Fruit fly (Drosophila melanogaster): ENCODE measurements around the gene Zaf1.

Zaf1 gene

dm6 chr3R:11626571-11626970 lies 1.1 kb upstream of the Zaf1 start, which contains the start of the genes CG6813 and CG18764:
CG6813 (minus strand) TSS chr3R:11626638.
CG18764 (plus strand) TSS chr3R:11626889.
- TF ChIP-seq toe (GFP tag; optimal IDR thresholded peaks at IDR 0.05) (no peak), Crg-1 (GFP tag; optimal IDR thresholded peaks at IDR 0.05) (no peak), pad (GFP tag; optimal IDR thresholded peaks at IDR 0.05) (no peak), Mnt (GFP tag; optimal IDR thresholded peaks at IDR 0.05) (peak; percentile 31), Hr96 (GFP tag; optimal IDR thresholded peaks at IDR 0.05) (no peak), cnc (optimal IDR thresholded peaks at IDR 0.05) (peak in 1 of 2 experiments; percentile 45), CG14711 (tag; optimal IDR thresholded peaks at IDR 0.05) (peak; percentile 74), CG33017 (tag; optimal IDR thresholded peaks at IDR 0.05) (no peak), CG11617 (GFP tag; optimal IDR thresholded peaks at IDR 0.05) (peak; percentile 8), tj (GFP tag; optimal IDR thresholded peaks at IDR 0.05) (peak; percentile 2), ovo (GFP tag; optimal IDR thresholded peaks at IDR 0.05) (no peak), kay (GFP tag; ENCODE audit: borderline replicate concordance) (no peak), CG7101 (tag; optimal IDR thresholded peaks at IDR 0.05) (no peak), CG1620 (GFP tag; optimal IDR thresholded peaks at IDR 0.05) (no peak), Clk (GFP tag; optimal IDR thresholded peaks at IDR 0.05) (no peak), CG7045 (GFP tag; optimal IDR thresholded peaks at IDR 0.05) (no peak), CG12768 (GFP tag; optimal IDR thresholded peaks at IDR 0.05) (no peak), cic (GFP tag; optimal IDR thresholded peaks at IDR 0.05) (no peak), CG5204 (GFP tag; optimal IDR thresholded peaks at IDR 0.05) (no peak), bab1 (GFP tag; optimal IDR thresholded peaks at IDR 0.05) (peak; percentile 52)

- TF ChIP-seq kay (GFP tag; ENCODE audit: borderline replicate concordance) (no peak), CG1620 (GFP tag; optimal IDR thresholded peaks at IDR 0.05) (peak; percentile 85), toe (GFP tag; optimal IDR thresholded peaks at IDR 0.05) (no peak), CG12768 (GFP tag; optimal IDR thresholded peaks at IDR 0.05) (peak; percentile 89), pad (GFP tag; optimal IDR thresholded peaks at IDR 0.05) (peak; percentile 68), cnc (optimal IDR thresholded peaks at IDR 0.05) (no peak), Clk (GFP tag; optimal IDR thresholded peaks at IDR 0.05) (peak; percentile 51), CG5204 (GFP tag; optimal IDR thresholded peaks at IDR 0.05) (no peak), tj (GFP tag; optimal IDR thresholded peaks at IDR 0.05) (peak; percentile 68), CG7045 (GFP tag; optimal IDR thresholded peaks at IDR 0.05) (peak; percentile 83), cic (GFP tag; optimal IDR thresholded peaks at IDR 0.05) (peak; percentile 38), Hr96 (GFP tag; optimal IDR thresholded peaks at IDR 0.05) (no peak), CG11617 (GFP tag; optimal IDR thresholded peaks at IDR 0.05) (peak; percentile 88), Mnt (GFP tag; optimal IDR thresholded peaks at IDR 0.05) (peak; percentile 74), CG33017 (tag; optimal IDR thresholded peaks at IDR 0.05) (peak; percentile 85), CG7101 (tag; optimal IDR thresholded peaks at IDR 0.05) (peak; percentile 86), bab1 (GFP tag; optimal IDR thresholded peaks at IDR 0.05) (peak; percentile 92), ovo (GFP tag; optimal IDR thresholded peaks at IDR 0.05) (peak; percentile 64), CG14711 (tag; optimal IDR thresholded peaks at IDR 0.05) (peak; percentile 100), Crg-1 (GFP tag; optimal IDR thresholded peaks at IDR 0.05) (peak; percentile 84)
These were observed 2.4 kb downstream of the Zaf1 start, which contains the start of gene CG14711 for dm6 chr3R:11623025-11623424. CG14711 (plus strand) TSS chr3R:11623339.

dm6 chr3R:11619709-11620409 lies 5.6 kb downstream of the Zaf1 start, which contains the start of the genes Jupiter and CG14710:
Jupiter (minus strand) TSS chr3R:11619906.
CG14710 (plus strand) TSS chr3R:11620090.
- TF ChIP-seq Hr96 (GFP tag; optimal IDR thresholded peaks at IDR 0.05), result no peak
- TF ChIP-seq CG1620 (GFP tag; optimal IDR thresholded peaks at IDR 0.05), result peak; percentile 78
- peak; percentile 63 for TF ChIP-seq CG7101 (tag; optimal IDR thresholded peaks at IDR 0.05)
- peak; percentile 5 for TF ChIP-seq pad (GFP tag; optimal IDR thresholded peaks at IDR 0.05)
- peak; percentile 59 for TF ChIP-seq Clk (GFP tag; optimal IDR thresholded peaks at IDR 0.05)
- no peak for TF ChIP-seq CG5204 (GFP tag; optimal IDR thresholded peaks at IDR 0.05)
- TF ChIP-seq toe (GFP tag; optimal IDR thresholded peaks at IDR 0.05), result no peak
- TF ChIP-seq CG33017 (tag; optimal IDR thresholded peaks at IDR 0.05), result peak; percentile 27
- peak; percentile 23 for TF ChIP-seq CG7045 (GFP tag; optimal IDR thresholded peaks at IDR 0.05)
- TF ChIP-seq kay (GFP tag; ENCODE audit: borderline replicate concordance), result no peak
- peak; percentile 4 for TF ChIP-seq CG12768 (GFP tag; optimal IDR thresholded peaks at IDR 0.05)
- peak; percentile 60 for TF ChIP-seq Mnt (GFP tag; optimal IDR thresholded peaks at IDR 0.05)
- peak; percentile 63 for TF ChIP-seq ovo (GFP tag; optimal IDR thresholded peaks at IDR 0.05)
- TF ChIP-seq cic (GFP tag; optimal IDR thresholded peaks at IDR 0.05), result peak; percentile 45
- peak; percentile 72 for TF ChIP-seq CG14711 (tag; optimal IDR thresholded peaks at IDR 0.05)
- no peak for TF ChIP-seq CG11617 (GFP tag; optimal IDR thresholded peaks at IDR 0.05)
- peak; percentile 38 for TF ChIP-seq Crg-1 (GFP tag; optimal IDR thresholded peaks at IDR 0.05)
- peak; percentile 70 for TF ChIP-seq tj (GFP tag; optimal IDR thresholded peaks at IDR 0.05)
- TF ChIP-seq cnc (optimal IDR thresholded peaks at IDR 0.05), result no peak
- peak; percentile 72 for TF ChIP-seq bab1 (GFP tag; optimal IDR thresholded peaks at IDR 0.05)

- TF ChIP-seq Hr96 (GFP tag; optimal IDR thresholded peaks at IDR 0.05) (no peak), CG12768 (GFP tag; optimal IDR thresholded peaks at IDR 0.05) (peak; percentile 21), kay (GFP tag; ENCODE audit: borderline replicate concordance) (no peak), tj (GFP tag; optimal IDR thresholded peaks at IDR 0.05) (peak; percentile 61), CG14711 (tag; optimal IDR thresholded peaks at IDR 0.05) (no peak), Crg-1 (GFP tag; optimal IDR thresholded peaks at IDR 0.05) (no peak), Clk (GFP tag; optimal IDR thresholded peaks at IDR 0.05) (no peak), toe (GFP tag; optimal IDR thresholded peaks at IDR 0.05) (no peak), cnc (optimal IDR thresholded peaks at IDR 0.05) (no peak), bab1 (GFP tag; optimal IDR thresholded peaks at IDR 0.05) (no peak), CG7101 (tag; optimal IDR thresholded peaks at IDR 0.05) (no peak), pad (GFP tag; optimal IDR thresholded peaks at IDR 0.05) (no peak), CG7045 (GFP tag; optimal IDR thresholded peaks at IDR 0.05) (no peak)
These were observed 6.6 kb downstream of the Zaf1 start for dm6 chr3R:11618879-11619278.

- no peak for TF ChIP-seq Hr96 (GFP tag; optimal IDR thresholded peaks at IDR 0.05)
- no peak for TF ChIP-seq CG7045 (GFP tag; optimal IDR thresholded peaks at IDR 0.05)
- TF ChIP-seq Clk (GFP tag; optimal IDR thresholded peaks at IDR 0.05), result no peak
- no peak for TF ChIP-seq kay (GFP tag; ENCODE audit: borderline replicate concordance)
- no peak for TF ChIP-seq cic (GFP tag; optimal IDR thresholded peaks at IDR 0.05)
- no peak for TF ChIP-seq CG14711 (tag; optimal IDR thresholded peaks at IDR 0.05)
- no peak for TF ChIP-seq cnc (optimal IDR thresholded peaks at IDR 0.05)
- no peak for TF ChIP-seq CG12768 (GFP tag; optimal IDR thresholded peaks at IDR 0.05)
- no peak for TF ChIP-seq pad (GFP tag; optimal IDR thresholded peaks at IDR 0.05)
These were observed 7.6 kb downstream of the Zaf1 start for dm6 chr3R:11617849-11618248.

Data from whole organism, adult.